Fruit fly (Drosophila melanogaster): ENCODE measurements around the gene CG11839.

CG11839 gene

DNA sequence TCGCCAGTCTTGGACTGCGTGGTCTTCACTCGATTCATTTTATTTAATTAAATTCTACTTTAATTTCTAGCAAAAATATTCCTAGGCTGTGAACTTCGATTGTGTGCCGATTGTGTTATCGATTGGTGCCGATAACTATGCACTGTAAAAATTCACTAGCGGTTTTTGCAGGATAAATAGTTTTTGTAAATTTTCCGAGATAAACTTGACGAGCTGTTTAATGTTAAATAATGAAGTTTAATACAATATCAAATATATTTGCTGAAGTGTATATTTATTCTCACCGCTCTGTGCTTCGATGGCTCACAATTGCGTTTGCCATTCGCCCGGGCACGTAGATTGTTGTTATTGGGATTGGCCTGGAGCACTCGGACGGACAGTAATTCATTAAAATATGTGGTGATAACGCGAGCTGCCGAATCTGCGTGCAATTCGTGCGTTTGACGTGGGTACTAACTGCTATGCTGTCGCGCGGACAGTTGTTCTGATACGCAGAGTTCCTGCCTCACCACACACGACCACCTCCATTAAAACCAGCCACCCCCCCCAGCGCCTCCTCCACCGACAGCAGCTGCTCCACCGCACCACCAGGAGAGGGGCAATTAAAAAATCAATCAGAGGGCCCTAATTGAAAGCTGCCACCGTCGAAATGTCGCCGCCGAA, 44.7 kb upstream of the CG11839 start, which contains the start of the genes EMC6 and Hr96 (continued):
- peak; percentile 77 for TF ChIP-seq fd59A (GFP tag; optimal IDR thresholded peaks at IDR 0.05)
- TF ChIP-seq dac (GFP tag; optimal IDR thresholded peaks at IDR 0.05) = peak; percentile 77
- TF ChIP-seq fkh (GFP tag; optimal IDR thresholded peaks at IDR 0.05) = no peak
- TF ChIP-seq cyc (GFP tag; optimal IDR thresholded peaks at IDR 0.05) = peak; percentile 94
- TF ChIP-seq CG1621 (tag; optimal IDR thresholded peaks at IDR 0.05) = peak; percentile 97
- peak; percentile 79 for TF ChIP-seq CG16779 (tag; optimal IDR thresholded peaks at IDR 0.05)
- TF ChIP-seq CG6792 (GFP tag; optimal IDR thresholded peaks at IDR 0.05) = peak; percentile 88
- TF ChIP-seq Hr39 (GFP tag; optimal IDR thresholded peaks at IDR 0.05) = peak; percentile 92
- peak; percentile 93 for TF ChIP-seq Sox102F (GFP tag; optimal IDR thresholded peaks at IDR 0.05)
- TF ChIP-seq Eip93F (GFP tag; optimal IDR thresholded peaks at IDR 0.05) = peak; percentile 83
- TF ChIP-seq lz (GFP tag; optimal IDR thresholded peaks at IDR 0.05) = peak; percentile 94
- TF ChIP-seq CG11762 (GFP tag; optimal IDR thresholded peaks at IDR 0.05; ENCODE audit: insufficient read depth) = peak; percentile 87
- peak; percentile 90 for TF ChIP-seq CG3032 (tag; optimal IDR thresholded peaks at IDR 0.05)
- TF ChIP-seq CG10669 (GFP tag; optimal IDR thresholded peaks at IDR 0.05) = peak; percentile 87
- TF ChIP-seq OdsH (GFP tag; optimal IDR thresholded peaks at IDR 0.05) = peak; percentile 94
- peak; percentile 84 for TF ChIP-seq Ets96B (tag; optimal IDR thresholded peaks at IDR 0.05)
- TF ChIP-seq esn (GFP tag; optimal IDR thresholded peaks at IDR 0.05) = peak; percentile 95
- peak; percentile 89 for TF ChIP-seq CG11294 (GFP tag; IDR thresholded peaks at IDR 0.05)
- TF ChIP-seq pdm3 (GFP tag; optimal IDR thresholded peaks at IDR 0.05) = peak; percentile 95
- TF ChIP-seq Met (GFP tag; optimal IDR thresholded peaks at IDR 0.05) = peak; percentile 93
- TF ChIP-seq CG10631 (GFP tag; optimal IDR thresholded peaks at IDR 0.05) = peak; percentile 93
- peak; percentile 97 for TF ChIP-seq Eip78C (GFP tag)
- no peak for TF ChIP-seq CG32006 (GFP tag; optimal IDR thresholded peaks at IDR 0.05)
- TF ChIP-seq CG8319 (GFP tag; optimal IDR thresholded peaks at IDR 0.05) = peak; percentile 87
- peak; percentile 88 for TF ChIP-seq CG8632 (GFP tag; optimal IDR thresholded peaks at IDR 0.05)
- peak; percentile 94 for TF ChIP-seq eg (GFP tag; IDR thresholded peaks at IDR 0.05)

DNA sequence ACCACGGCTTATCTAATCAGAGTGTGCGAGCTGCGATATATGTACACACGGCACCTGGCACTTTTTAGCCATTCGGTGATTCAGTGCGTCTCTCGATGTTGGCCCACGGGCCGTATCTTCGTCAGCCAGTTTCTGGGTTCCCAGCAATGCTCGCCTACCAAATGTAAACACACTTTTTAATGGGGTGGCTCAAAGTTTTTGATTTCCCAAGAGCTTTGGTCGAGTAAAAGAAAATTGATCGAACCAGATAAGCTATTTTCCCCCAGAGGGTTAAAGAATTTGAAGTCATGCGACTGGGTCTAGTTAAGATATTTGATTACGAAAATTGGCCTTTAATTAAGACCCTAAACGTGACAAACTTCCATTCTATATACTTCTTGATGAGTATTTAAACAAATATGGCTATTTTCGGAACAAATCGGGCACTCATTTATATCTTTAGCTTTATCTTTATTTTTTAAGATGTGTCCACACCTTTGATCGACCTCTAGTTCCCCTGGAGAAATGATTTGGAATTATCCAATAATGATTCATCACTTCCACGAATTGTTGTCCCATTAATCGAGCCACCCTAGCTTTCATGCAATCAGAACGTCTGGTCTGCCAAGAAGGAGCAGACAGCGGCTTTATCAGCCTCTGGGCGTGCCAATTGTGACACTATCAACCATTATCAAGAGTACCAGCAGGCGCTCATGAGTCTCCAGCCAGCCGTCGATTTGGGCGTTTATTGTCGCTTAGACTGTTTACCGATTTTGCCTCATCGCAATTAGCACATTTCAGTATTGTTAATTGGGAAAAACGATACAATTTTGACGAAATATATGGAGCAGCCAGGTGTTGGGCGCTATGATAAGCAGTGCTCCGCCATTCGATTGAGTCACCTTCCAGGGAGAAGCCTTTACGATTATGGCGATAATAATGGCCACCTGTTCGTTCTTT, 42.2 kb upstream of the CG11839 start:
- TF ChIP-seq fkh (GFP tag; optimal IDR thresholded peaks at IDR 0.05) (peak; percentile 82), eg (GFP tag; IDR thresholded peaks at IDR 0.05) (no peak), CG15336 (GFP tag; IDR thresholded peaks at IDR 0.05) (no peak), lz (GFP tag; optimal IDR thresholded peaks at IDR 0.05) (peak; percentile 65), Ets96B (tag; optimal IDR thresholded peaks at IDR 0.05) (no peak), Eip93F (GFP tag; optimal IDR thresholded peaks at IDR 0.05) (peak; percentile 46), CG6792 (GFP tag; optimal IDR thresholded peaks at IDR 0.05) (peak; percentile 62), Sox14 (GFP tag; optimal IDR thresholded peaks at IDR 0.05) (peak; percentile 64), CG9139 (GFP tag; optimal IDR thresholded peaks at IDR 0.05) (no peak), CG7368 (GFP tag; optimal IDR thresholded peaks at IDR 0.05) (no peak), CG31627 (GFP tag; optimal IDR thresholded peaks at IDR 0.05) (peak; percentile 52), CG4318 (GFP tag; optimal IDR thresholded peaks at IDR 0.05) (no peak), ss (GFP tag; optimal IDR thresholded peaks at IDR 0.05) (no peak), CG8319 (GFP tag; optimal IDR thresholded peaks at IDR 0.05) (no peak), Gug (GFP tag; IDR thresholded peaks at IDR 0.05) (no peak), vri (GFP tag; optimal IDR thresholded peaks at IDR 0.05) (peak; percentile 69), esn (GFP tag; optimal IDR thresholded peaks at IDR 0.05) (peak; percentile 81), Smox (GFP tag; optimal IDR thresholded peaks at IDR 0.05) (no peak), cyc (GFP tag; optimal IDR thresholded peaks at IDR 0.05) (peak; percentile 38), Blimp-1 (GFP tag; optimal IDR thresholded peaks at IDR 0.05) (peak; percentile 32), CG8632 (GFP tag; optimal IDR thresholded peaks at IDR 0.05) (no peak), svp (GFP tag) (no peak), CG32006 (GFP tag; optimal IDR thresholded peaks at IDR 0.05) (no peak), CG3032 (tag; optimal IDR thresholded peaks at IDR 0.05) (peak; percentile 37), CG8119 (GFP tag; IDR thresholded peaks at IDR 0.05) (0 out of 3 replicates have a peak, but pooled peaks have one; percentile 31), fd85E (GFP tag; optimal IDR thresholded peaks at IDR 0.05) (no peak), CG10631 (GFP tag; optimal IDR thresholded peaks at IDR 0.05) (no peak), Sox15 (GFP tag; optimal IDR thresholded peaks at IDR 0.05) (peak; percentile 44), CG16779 (tag; optimal IDR thresholded peaks at IDR 0.05) (no peak)

Data from whole organism, prepupa.